Worm (Caenorhabditis elegans) whole organism, L4 larva: ENCODE data around the gene Y59A8B.8.
A peak's percentile ranks its signal among the peaks of the same experiment; 100 is the strongest.

ENCODE experiments used
- F44E2.7 ChIP-seq: fragments of 200-800 bp; sonication (Bioruptor generic); IDR thresholded peaks from 2 replicates; pipeline ENCODE4 v2.1.2; 2022; ENCODE audit warnings: missing genetic modification characterization, missing compliant biosample characterization
- F49E8.2 ChIP-seq: sonication (generic microtip); optimal IDR thresholded peaks from 2 replicates; lab custom pipeline; 2016; ENCODE audit warnings: missing compliant biosample characterization, mild to moderate bottlenecking, missing genetic modification characterization, borderline replicate concordance
- R02D3.7 ChIP-seq: fragments of 150-350 bp; sonication (generic microtip); optimal IDR thresholded peaks from 3 replicates; lab custom pipeline; 2014; ENCODE audit warnings: missing biosample characterization, missing genetic modification characterization
- Y105C5A.15 ChIP-seq: fragments of 200-800 bp; sonication (Bioruptor generic); IDR thresholded peaks from 2 replicates; pipeline ENCODE4 v1.3.6; 2022; ENCODE audit warnings: missing genetic modification characterization, missing compliant biosample characterization
- Y5F2A.4 ChIP-seq: fragments of 200-800 bp; sonication (Bioruptor generic); optimal IDR thresholded peaks from 2 replicates; lab custom pipeline; 2018; ENCODE audit warnings: mild to moderate bottlenecking, missing genetic modification characterization, missing compliant biosample characterization
- ZK337.2 ChIP-seq: fragments of 200-800 bp; sonication (Bioruptor generic); IDR thresholded peaks from 2 replicates; pipeline ENCODE4 v1.3.6; 2022; ENCODE audit warnings: missing genetic modification reagents, missing genetic modification characterization, missing compliant biosample characterization
- aha-1 ChIP-seq: fragments of 150-350 bp; peaks from one replicate; lab custom pipeline; 2014; ENCODE audit warnings: missing biosample characterization, missing genetic modification characterization
- ama-1 ChIP-seq: fragments of 150-350 bp; optimal IDR thresholded peaks from 2 replicates; lab custom pipeline; 2014; ENCODE audit warnings: inconsistent platforms, mixed read lengths
- arid-1 ChIP-seq: fragments of 200-800 bp; sonication (Bioruptor generic); conservative IDR thresholded peaks from 2 replicates; pipeline ENCODE4 v1.3.6; 2022; ENCODE audit warnings: missing genetic modification reagents, missing genetic modification characterization, missing compliant biosample characterization
- ceh-20 ChIP-seq: fragments of 200-800 bp; sonication (Bioruptor generic); IDR thresholded peaks from 2 replicates; pipeline ENCODE4 v1.3.6; 2022; ENCODE audit warnings: missing genetic modification reagents, missing genetic modification characterization, missing compliant biosample characterization
- ceh-28 ChIP-seq: fragments of 150-350 bp; optimal IDR thresholded peaks from 2 replicates; lab custom pipeline; 2014; ENCODE audit warnings: missing biosample characterization, missing genetic modification reagents, missing genetic modification characterization
- ceh-32 ChIP-seq: sonication (generic microtip); optimal IDR thresholded peaks from 2 replicates; lab custom pipeline; 2016; ENCODE audit warnings: mild to moderate bottlenecking, missing genetic modification characterization, missing compliant biosample characterization; ENCODE audit not compliant: poor library complexity
- ceh-62 ChIP-seq: sonication (generic microtip); optimal IDR thresholded peaks from 2 replicates; lab custom pipeline; 2017; ENCODE audit warnings: missing biosample characterization, missing genetic modification characterization
- ceh-82 ChIP-seq: sonication (generic microtip); optimal IDR thresholded peaks from 2 replicates; lab custom pipeline; 2017; ENCODE audit warnings: missing biosample characterization, missing genetic modification characterization
- ces-1 ChIP-seq: fragments of 150-350 bp; sonication (generic microtip); optimal IDR thresholded peaks from 4 replicates; lab custom pipeline; 2014; ENCODE audit warnings: missing biosample characterization, missing genetic modification reagents, missing genetic modification characterization
- daf-16 ChIP-seq, 3 experiments: sonication (generic microtip); optimal IDR thresholded peaks; 2 replicates each; lab custom pipeline; 2016 to 2017; ENCODE audit warnings: missing genetic modification characterization in 3 of 3, missing genetic modification reagents in 3 of 3, mild to moderate bottlenecking in 2 of 3, missing compliant biosample characterization in 2 of 3, missing biosample characterization in 1 of 3, moderate library complexity in 1 of 3
- dpl-1 ChIP-seq: fragments of 150-350 bp; optimal IDR thresholded peaks from 2 replicates; lab custom pipeline; 2014; ENCODE audit warnings: missing biosample characterization, missing genetic modification reagents, missing genetic modification characterization
- duxl-1 ChIP-seq: sonication (generic microtip); optimal IDR thresholded peaks from 2 replicates; lab custom pipeline; 2016; ENCODE audit warnings: mild to moderate bottlenecking, missing genetic modification characterization, moderate library complexity, missing compliant biosample characterization; ENCODE audit not compliant: poor library complexity
- dve-1 ChIP-seq: sonication (generic microtip); optimal IDR thresholded peaks from 2 replicates; lab custom pipeline; 2017; ENCODE audit warnings: antibody characterized with exemption, mild to moderate bottlenecking, missing genetic modification characterization, missing compliant biosample characterization; ENCODE audit not compliant: insufficient read depth
- fkh-10 ChIP-seq: fragments of 150-350 bp; optimal IDR thresholded peaks from 2 replicates; lab custom pipeline; 2014; ENCODE audit warnings: missing biosample characterization, missing genetic modification reagents, missing genetic modification characterization
- fos-1 ChIP-seq: fragments of 150-350 bp; optimal IDR thresholded peaks from 2 replicates; lab custom pipeline; 2014; ENCODE audit warnings: missing biosample characterization, missing genetic modification characterization
- gei-8 ChIP-seq: fragments of 200-800 bp; sonication (Bioruptor generic); optimal IDR thresholded peaks from 2 replicates; lab custom pipeline; 2018; ENCODE audit warnings: mild to moderate bottlenecking, missing genetic modification characterization, missing compliant biosample characterization
- hif-1 ChIP-seq, 2 experiments: sonication (generic microtip); optimal IDR thresholded peaks; 2 replicates each; lab custom pipeline; 2016 to 2017; ENCODE audit warnings: missing compliant biosample characterization in 2 of 2, missing genetic modification characterization in 2 of 2, missing genetic modification reagents in 2 of 2, missing genotype in 2 of 2, mild to moderate bottlenecking in 1 of 2
- hmg-1.1 ChIP-seq: fragments of 200-800 bp; sonication (Bioruptor generic); IDR thresholded peaks from 2 replicates; pipeline ENCODE4 v1.3.6; 2022; ENCODE audit warnings: missing genetic modification reagents, missing genetic modification characterization, missing compliant biosample characterization
- jun-1 ChIP-seq: fragments of 150-350 bp; optimal IDR thresholded peaks from 2 replicates; lab custom pipeline; 2014; ENCODE audit warnings: missing biosample characterization, missing genetic modification reagents, missing genetic modification characterization
- lim-7 ChIP-seq: fragments of 200-800 bp; sonication (Bioruptor generic); IDR thresholded peaks from 2 replicates; pipeline ENCODE4 v1.3.6; 2022; ENCODE audit warnings: missing genetic modification characterization, missing compliant biosample characterization
- lin-1 ChIP-seq: fragments of 200-800 bp; sonication (Bioruptor generic); IDR thresholded peaks from 2 replicates; pipeline ENCODE4 v1.3.6; 2022; ENCODE audit warnings: missing genetic modification reagents, missing genetic modification characterization, missing compliant biosample characterization
- lin-15B ChIP-seq: fragments of 150-350 bp; sonication (generic microtip); optimal IDR thresholded peaks from 3 replicates; lab custom pipeline; 2014; ENCODE audit warnings: missing biosample characterization, missing genetic modification characterization
- lin-38 ChIP-seq: fragments of 200-800 bp; sonication (Bioruptor generic); IDR thresholded peaks from 2 replicates; pipeline ENCODE4 v1.3.6; 2022; ENCODE audit warnings: missing genetic modification reagents, missing genetic modification characterization, missing compliant biosample characterization
- lin-39 ChIP-seq: fragments of 150-350 bp; optimal IDR thresholded peaks from 2 replicates; lab custom pipeline; 2014; ENCODE audit warnings: missing biosample characterization, missing genetic modification reagents, missing genetic modification characterization
- madf-9 ChIP-seq: fragments of 200-800 bp; sonication (Bioruptor generic); conservative IDR thresholded peaks from 2 replicates; pipeline ENCODE4 v1.3.6; 2022; ENCODE audit warnings: missing genetic modification reagents, missing genetic modification characterization, missing compliant biosample characterization
- mdl-1 ChIP-seq, 2 experiments: fragments of 150-350 bp in 1 of 2; sonication (generic microtip) in 1 of 2; optimal IDR thresholded peaks; 2 replicates each; lab custom pipeline; 2014 to 2017; ENCODE audit warnings: missing biosample characterization in 2 of 2, missing genetic modification characterization in 2 of 2
- mxl-2 ChIP-seq: fragments of 200-800 bp; sonication (Bioruptor generic); conservative IDR thresholded peaks from 2 replicates; pipeline ENCODE4 v1.3.6; 2022; ENCODE audit warnings: missing genetic modification reagents, missing genetic modification characterization, missing compliant biosample characterization
- mxl-3 ChIP-seq: fragments of 200-800 bp; sonication (Bioruptor generic); optimal IDR thresholded peaks from 2 replicates; lab custom pipeline; 2018; ENCODE audit warnings: mild to moderate bottlenecking, missing genetic modification characterization, missing compliant biosample characterization
- nhr-10 ChIP-seq: fragments of 150-350 bp; optimal IDR thresholded peaks from 2 replicates; lab custom pipeline; 2014; ENCODE audit warnings: missing biosample characterization, missing genetic modification characterization
- nhr-25 ChIP-seq: sonication (generic microtip); optimal IDR thresholded peaks from 2 replicates; lab custom pipeline; 2017; ENCODE audit warnings: missing genetic modification characterization, mild to moderate bottlenecking, missing compliant biosample characterization, antibody characterized with exemption, moderate library complexity, borderline replicate concordance; ENCODE audit not compliant: insufficient read depth
- nhr-48 ChIP-seq: sonication (generic microtip); optimal IDR thresholded peaks from 2 replicates; lab custom pipeline; 2016; ENCODE audit warnings: mild to moderate bottlenecking, missing genetic modification characterization, missing compliant biosample characterization
- nhr-76 ChIP-seq: fragments of 150-350 bp; optimal IDR thresholded peaks from 2 replicates; lab custom pipeline; 2014; ENCODE audit warnings: missing biosample characterization, missing genetic modification characterization
- pha-4 ChIP-seq, 2 experiments: fragments of 150-350 bp in 1 of 2; fragments of 200-800 bp in 1 of 2; sonication (Bioruptor generic) in 1 of 2; IDR thresholded peaks in 1 of 2; optimal IDR thresholded peaks in 1 of 2; 2 replicates each; pipeline versions ENCODE4 v1.3.6 to Lab custom; 2014 to 2022; ENCODE audit warnings: missing genetic modification characterization in 2 of 2, missing genetic modification reagents in 2 of 2, missing biosample characterization in 1 of 2, missing compliant biosample characterization in 1 of 2
- pqm-1 ChIP-seq: sonication (generic microtip); optimal IDR thresholded peaks from 2 replicates; lab custom pipeline; 2017; ENCODE audit warnings: missing biosample characterization, missing genetic modification characterization
- saeg-2 ChIP-seq: fragments of 200-800 bp; sonication (Bioruptor generic); IDR thresholded peaks from 2 replicates; pipeline ENCODE4 v1.3.6; 2022; ENCODE audit warnings: missing genetic modification reagents, missing genetic modification characterization, missing compliant biosample characterization
- spr-3 ChIP-seq: fragments of 200-800 bp; sonication (Bioruptor generic); optimal IDR thresholded peaks from 2 replicates; lab custom pipeline; 2018; ENCODE audit warnings: mild to moderate bottlenecking, missing genetic modification characterization, missing compliant biosample characterization
- tag-97 ChIP-seq: fragments of 200-800 bp; sonication (Bioruptor generic); IDR thresholded peaks from 2 replicates; pipeline ENCODE4 v1.3.6; 2022; ENCODE audit warnings: missing genetic modification characterization, missing compliant biosample characterization
- tra-1 ChIP-seq: fragments of 200-800 bp; sonication (Bioruptor generic); IDR thresholded peaks from 2 replicates; pipeline ENCODE4 v1.3.6; 2022; ENCODE audit warnings: missing genetic modification reagents, missing genetic modification characterization, missing compliant biosample characterization
- unc-39 ChIP-seq: sonication (generic microtip); optimal IDR thresholded peaks from 2 replicates; lab custom pipeline; 2017; ENCODE audit warnings: missing biosample characterization, missing genetic modification characterization
- unc-62 ChIP-seq, 3 experiments: fragments of 150-350 bp in 1 of 3; sonication (generic microtip); optimal IDR thresholded peaks in 2 of 3; peaks in 1 of 3; 1 replicate in 1 of 3; 2 replicates in 2 of 3; lab custom pipeline; 2014 to 2017; ENCODE audit warnings: missing biosample characterization in 3 of 3, missing genetic modification characterization in 3 of 3, missing genetic modification reagents in 3 of 3, missing genotype in 1 of 3
- vab-7 ChIP-seq: fragments of 200-800 bp; sonication (Bioruptor generic); IDR thresholded peaks from 2 replicates; pipeline ENCODE4 v1.3.6; 2022; ENCODE audit warnings: missing genetic modification reagents, missing genetic modification characterization, missing compliant biosample characterization
- zfp-3 ChIP-seq: fragments of 200-800 bp; sonication (Bioruptor generic); conservative IDR thresholded peaks from 2 replicates; pipeline ENCODE4 v1.3.6; 2022; ENCODE audit warnings: missing genetic modification reagents, missing genetic modification characterization, missing compliant biosample characterization
- ztf-11 ChIP-seq: fragments of 150-350 bp; optimal IDR thresholded peaks from 2 replicates; lab custom pipeline; 2014; ENCODE audit warnings: missing biosample characterization, missing genetic modification characterization

The Y59A8B.8 gene

ce11 chrV:18079163-18079562 is 13.1 kb upstream of the Y59A8B.8 start (continued):
- peak; percentile 77 for TF ChIP-seq ceh-20
- no peak for TF ChIP-seq lim-7 (GFP tag; lab: Robert Waterston, UW)
- TF ChIP-seq pqm-1 (tag; lab: Kevin White, UChicago): no peak
- TF ChIP-seq Y105C5A.15 (GFP tag; lab: Robert Waterston, UW): no peak
- no peak for TF ChIP-seq gei-8
- TF ChIP-seq ztf-11 (tag; lab: Kevin White, UChicago): no peak
- TF ChIP-seq ces-1: no peak
- no peak for TF ChIP-seq F44E2.7 (GFP tag; lab: Robert Waterston, UW)
- no peak for TF ChIP-seq Y5F2A.4 (GFP tag; lab: Kevin White, UChicago)
- peak; percentile 18 for TF ChIP-seq nhr-48 (tag; lab: Kevin White, UChicago)
- TF ChIP-seq daf-16 (GFP tag; optimal IDR thresholded peaks at IDR 0.05; lab: Kevin White, UChicago): peak in 1 of 2 experiments; percentile 83
- peak; percentile 70 for TF ChIP-seq daf-16 (tag; optimal IDR thresholded peaks at IDR 0.05; lab: Kevin White, UChicago)
- no peak for TF ChIP-seq vab-7 (GFP tag; lab: Robert Waterston, UW)
- TF ChIP-seq ceh-62 (tag; lab: Kevin White, UChicago): no peak
- TF ChIP-seq dve-1 (tag; lab: Kevin White, UChicago): peak; percentile 87
- TF ChIP-seq F49E8.2 (tag; lab: Kevin White, UChicago): no peak
- peak; percentile 71 for TF ChIP-seq ceh-28 (tag; lab: Kevin White, UChicago)
- no peak for TF ChIP-seq saeg-2 (GFP tag; lab: Robert Waterston, UW)
- TF ChIP-seq ceh-32 (tag; lab: Kevin White, UChicago): no peak
- peak; percentile 6 for TF ChIP-seq jun-1 (tag; lab: Kevin White, UChicago)
- TF ChIP-seq aha-1 (tag; lab: Kevin White, UChicago): peak; percentile 98
- no peak for TF ChIP-seq lin-1 (GFP tag; lab: Robert Waterston, UW)
- TF ChIP-seq hmg-1.1 (GFP tag; lab: Robert Waterston, UW): peak; percentile 90
- no peak for TF ChIP-seq fos-1
- no peak; the same call in 1 of the 2 replicates for TF ChIP-seq arid-1 (GFP tag; lab: Robert Waterston, UW)
- peak; percentile 47 for TF ChIP-seq mxl-3 (GFP tag; lab: Kevin White, UChicago)
- peak; percentile 31; the same call in 1 of the 2 replicates for TF ChIP-seq pha-4 (GFP tag; IDR thresholded peaks at IDR 0.05; lab: Robert Waterston, UW)
- peak; percentile 68 for TF ChIP-seq pha-4 (tag; optimal IDR thresholded peaks at IDR 0.05; lab: Kevin White, UChicago)
- TF ChIP-seq lin-15B (tag; lab: Kevin White, UChicago): no peak
- TF ChIP-seq hif-1 (tag; optimal IDR thresholded peaks at IDR 0.05; lab: Kevin White, UChicago): peak in 1 of 2 experiments; percentile 54
- TF ChIP-seq unc-62 (GFP tag; optimal IDR thresholded peaks at IDR 0.05 in 1 of 2; lab: Kevin White, UChicago): peak in 1 of 2 experiments; percentile 88
- TF ChIP-seq unc-62 (tag; optimal IDR thresholded peaks at IDR 0.05; lab: Kevin White, UChicago): no peak
- TF ChIP-seq ZK337.2: no peak
- no peak for TF ChIP-seq nhr-76 (tag; lab: Kevin White, UChicago)
- 0 out of 2 replicates have a peak, but pooled peaks have one; percentile 22 for TF ChIP-seq tra-1 (GFP tag; lab: Robert Waterston, UW)
- no peak for TF ChIP-seq spr-3
- TF ChIP-seq lin-39 (tag; lab: Kevin White, UChicago): no peak
- TF ChIP-seq ceh-82: no peak
- 0 out of 2 replicates have a peak, but pooled peaks have one; percentile 28 for TF ChIP-seq madf-9
- TF ChIP-seq mdl-1 (tag; optimal IDR thresholded peaks at IDR 0.05; lab: Kevin White, UChicago): peak in 1 of 2 experiments; percentile 14
- peak; percentile 41 for TF ChIP-seq duxl-1 (tag; lab: Kevin White, UChicago)
- no peak for TF ChIP-seq nhr-25
- TF ChIP-seq nhr-10 (tag; lab: Kevin White, UChicago): no peak
- peak; percentile 73 for TF ChIP-seq dpl-1 (GFP tag; lab: Kevin White, UChicago)
- peak; percentile 1 for TF ChIP-seq fkh-10 (GFP tag; lab: Kevin White, UChicago)
- no peak for TF ChIP-seq R02D3.7 (tag; lab: Kevin White, UChicago)
- no peak for TF ChIP-seq mxl-2
- no peak for TF ChIP-seq tag-97 (GFP tag; lab: Robert Waterston, UW)
- TF ChIP-seq unc-39 (tag; lab: Kevin White, UChicago): no peak
- TF ChIP-seq lin-38 (GFP tag; lab: Robert Waterston, UW): peak; percentile 77
- TF ChIP-seq zfp-3 (GFP tag; lab: Robert Waterston, UW): no peak
- no peak for TF ChIP-seq ama-1
